Worm (Caenorhabditis elegans): ENCODE data around the gene T11G6.2.

- TF ChIP-seq unc-62 (GFP tag; optimal IDR thresholded peaks at IDR 0.05) (no peak), aly-2 (tag; optimal IDR thresholded peaks at IDR 0.05) (no peak), ama-1 (optimal IDR thresholded peaks at IDR 0.05) (no peak), sea-2 (GFP tag; optimal IDR thresholded peaks at IDR 0.05) (no peak), zag-1 (tag; optimal IDR thresholded peaks at IDR 0.05) (no peak), lsy-12 (tag; optimal IDR thresholded peaks at IDR 0.05) (no peak), elt-2 (tag; optimal IDR thresholded peaks at IDR 0.05) (no peak)
Observed at ce11 chrIV:10898160-10898559, 39.9 kb upstream of the T11G6.2 start.
